Worm (Caenorhabditis elegans) whole organism, L1 larva: ENCODE measurements around the gene mrpl-49.

ENCODE experiments used
- C16A3.4 ChIP-seq: fragments of 150-350 bp; optimal IDR thresholded peaks from 2 replicates; lab custom pipeline; 2014; ENCODE audit warnings: missing biosample characterization, missing genetic modification characterization
- F16B12.6 ChIP-seq: fragments of 150-350 bp; optimal IDR thresholded peaks from 2 replicates; lab custom pipeline; 2014; ENCODE audit warnings: missing biosample characterization, missing genetic modification characterization
- ama-1 ChIP-seq: fragments of 150-350 bp; optimal IDR thresholded peaks from 2 replicates; lab custom pipeline; 2014
- ceh-8 ChIP-seq: fragments of 200-800 bp; sonication (Bioruptor generic); optimal IDR thresholded peaks from 2 replicates; lab custom pipeline; 2018; ENCODE audit warnings: mild to moderate bottlenecking, missing genetic modification characterization, moderate library complexity, missing compliant biosample characterization
- dpl-1 ChIP-seq, 3 experiments: fragments of 150-350 bp in 2 of 3; sonication (generic microtip) in 1 of 3; optimal IDR thresholded peaks; 2 replicates each; lab custom pipeline; 2014 to 2017; ENCODE audit warnings: missing biosample characterization in 3 of 3, missing genetic modification characterization in 3 of 3, missing genetic modification reagents in 3 of 3
- efl-1 ChIP-seq, 4 experiments: fragments of 150-350 bp; optimal IDR thresholded peaks in 3 of 4; peaks in 1 of 4; 1 replicate in 1 of 4; 2 replicates in 3 of 4; lab custom pipeline; 2014; ENCODE audit warnings: missing biosample characterization in 2 of 4, missing genetic modification characterization in 2 of 4, missing genetic modification reagents in 2 of 4
- efl-3 ChIP-seq: fragments of 200-800 bp; sonication (Bioruptor generic); optimal IDR thresholded peaks from 2 replicates; lab custom pipeline; 2018; ENCODE audit warnings: mild to moderate bottlenecking, missing genetic modification characterization, missing compliant biosample characterization
- elt-2 ChIP-seq: sonication (generic microtip); optimal IDR thresholded peaks from 2 replicates; lab custom pipeline; 2016; ENCODE audit warnings: missing genetic modification characterization, mild to moderate bottlenecking, inconsistent platforms, missing compliant biosample characterization, missing genetic modification reagents
- fkh-10 ChIP-seq: sonication (generic microtip); optimal IDR thresholded peaks from 2 replicates; lab custom pipeline; 2017; ENCODE audit warnings: missing biosample characterization, missing genetic modification reagents, missing genetic modification characterization
- hlh-17 ChIP-seq: fragments of 200-800 bp; sonication (Bioruptor generic); optimal IDR thresholded peaks from 2 replicates; lab custom pipeline; 2018; ENCODE audit warnings: missing genetic modification characterization, mild to moderate bottlenecking, missing compliant biosample characterization, moderate library complexity, borderline replicate concordance
- hpl-2 ChIP-seq: fragments of 150-350 bp; optimal IDR thresholded peaks from 2 replicates; lab custom pipeline; 2014; ENCODE audit warnings: missing biosample characterization, missing genetic modification reagents, missing genetic modification characterization
- isw-1 ChIP-seq: fragments of 200-800 bp; sonication (Bioruptor generic); IDR thresholded peaks from 2 replicates; pipeline ENCODE4 v1.3.6; 2022; ENCODE audit warnings: missing genetic modification characterization, missing compliant biosample characterization
- lin-14 ChIP-seq: fragments of 200-800 bp; sonication (Bioruptor generic); optimal IDR thresholded peaks from 2 replicates; lab custom pipeline; 2018; ENCODE audit warnings: mild to moderate bottlenecking, missing genetic modification characterization, moderate library complexity, missing compliant biosample characterization
- lin-15B ChIP-seq: fragments of 150-350 bp; sonication (generic microtip); optimal IDR thresholded peaks from 3 replicates; lab custom pipeline; 2014; ENCODE audit warnings: missing biosample characterization, missing genetic modification characterization
- lin-35 ChIP-seq, 2 experiments: fragments of 150-350 bp; optimal IDR thresholded peaks; 2 replicates each; lab custom pipeline; 2014; ENCODE audit warnings: missing biosample characterization in 2 of 2, missing genetic modification characterization in 2 of 2, missing genetic modification reagents in 2 of 2
- lin-39 ChIP-seq: fragments of 150-350 bp; optimal IDR thresholded peaks from 2 replicates; lab custom pipeline; 2014; ENCODE audit warnings: missing biosample characterization, missing genetic modification reagents, missing genetic modification characterization
- mef-2 ChIP-seq: fragments of 150-350 bp; optimal IDR thresholded peaks from 2 replicates; lab custom pipeline; 2014; ENCODE audit warnings: missing biosample characterization, missing genetic modification characterization
- nhr-11 ChIP-seq: fragments of 150-350 bp; optimal IDR thresholded peaks from 2 replicates; lab custom pipeline; 2014; ENCODE audit warnings: missing biosample characterization, missing genetic modification characterization
- nhr-20 ChIP-seq: sonication (generic microtip); optimal IDR thresholded peaks from 2 replicates; lab custom pipeline; 2016; ENCODE audit warnings: mild to moderate bottlenecking, missing genetic modification characterization, missing compliant biosample characterization
- nhr-237 ChIP-seq: fragments of 150-350 bp; optimal IDR thresholded peaks from 2 replicates; lab custom pipeline; 2014; ENCODE audit warnings: missing biosample characterization, missing genetic modification characterization
- nhr-71 ChIP-seq: sonication (generic microtip); optimal IDR thresholded peaks from 2 replicates; lab custom pipeline; 2016; ENCODE audit warnings: mild to moderate bottlenecking, missing genetic modification characterization, moderate library complexity, missing compliant biosample characterization
- nhr-76 ChIP-seq: sonication (generic microtip); optimal IDR thresholded peaks from 2 replicates; lab custom pipeline; 2017; ENCODE audit warnings: missing biosample characterization, missing genetic modification characterization
- nhr-84 ChIP-seq: sonication (generic microtip); optimal IDR thresholded peaks from 2 replicates; lab custom pipeline; 2017; ENCODE audit warnings: missing biosample characterization, missing genetic modification characterization
- nhr-90 ChIP-seq: sonication (generic microtip); optimal IDR thresholded peaks from 2 replicates; lab custom pipeline; 2016; ENCODE audit warnings: mild to moderate bottlenecking, missing genetic modification characterization, missing compliant biosample characterization; ENCODE audit not compliant: poor library complexity
- pag-3 ChIP-seq: sonication (generic microtip); optimal IDR thresholded peaks from 2 replicates; lab custom pipeline; 2017; ENCODE audit warnings: missing genetic modification characterization, mild to moderate bottlenecking, missing compliant biosample characterization, antibody characterized with exemption, borderline replicate concordance; ENCODE audit not compliant: insufficient read depth
- pax-3 ChIP-seq: fragments of 200-800 bp; sonication (Bioruptor generic); optimal IDR thresholded peaks from 2 replicates; lab custom pipeline; 2018; ENCODE audit warnings: mild to moderate bottlenecking, missing genetic modification characterization, moderate library complexity, missing compliant biosample characterization
- sox-4 ChIP-seq: sonication (generic microtip); optimal IDR thresholded peaks from 2 replicates; lab custom pipeline; 2016; ENCODE audit warnings: missing genetic modification characterization, missing compliant biosample characterization
- sup-37 ChIP-seq: fragments of 200-800 bp; sonication (Bioruptor generic); optimal IDR thresholded peaks from 2 replicates; lab custom pipeline; 2018; ENCODE audit warnings: mild to moderate bottlenecking, missing genetic modification characterization, missing compliant biosample characterization
- swsn-7 ChIP-seq: sonication (generic microtip); optimal IDR thresholded peaks from 2 replicates; lab custom pipeline; 2016; ENCODE audit warnings: missing genetic modification characterization, missing compliant biosample characterization
- tbx-2 ChIP-seq: sonication (generic microtip); optimal IDR thresholded peaks from 2 replicates; lab custom pipeline; 2016; ENCODE audit warnings: missing genetic modification characterization, missing compliant biosample characterization
- vab-15 ChIP-seq: sonication (generic microtip); optimal IDR thresholded peaks from 2 replicates; lab custom pipeline; 2017; ENCODE audit warnings: missing genotype, mild to moderate bottlenecking, missing genetic modification characterization, missing compliant biosample characterization
- zip-4 ChIP-seq: fragments of 200-800 bp; sonication (Bioruptor generic); optimal IDR thresholded peaks from 2 replicates; lab custom pipeline; 2018; ENCODE audit warnings: mild to moderate bottlenecking, missing genetic modification characterization, moderate library complexity, missing compliant biosample characterization
- ztf-4 ChIP-seq: fragments of 150-350 bp; optimal IDR thresholded peaks from 2 replicates; lab custom pipeline; 2014; ENCODE audit warnings: missing biosample characterization, missing genetic modification characterization

The mrpl-49 gene

DNA sequence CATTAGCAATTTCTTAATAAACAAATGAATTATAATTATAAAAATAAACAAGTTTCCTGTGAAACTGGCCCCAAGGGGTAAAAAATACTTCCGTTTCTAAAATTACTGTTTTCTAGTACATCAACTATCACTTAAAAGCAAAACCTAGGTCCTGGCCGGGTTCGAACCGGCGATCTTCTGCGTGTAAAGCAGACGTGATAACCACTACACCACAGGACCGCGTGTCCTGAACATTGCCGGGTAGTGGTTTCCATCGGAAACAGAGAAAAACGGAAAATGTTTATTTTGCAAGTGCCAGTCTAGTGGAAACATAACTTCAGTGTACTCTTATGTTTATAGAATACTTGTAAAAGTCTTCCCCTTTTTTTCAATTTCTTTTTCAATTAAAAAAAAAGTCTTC lies 45.2 kb upstream of the mrpl-49 start:
- peak; percentile 15 for TF ChIP-seq nhr-20
- no peak for TF ChIP-seq lin-15B (tag; lab: Kevin White, UChicago)
- TF ChIP-seq nhr-90 (tag; lab: Kevin White, UChicago), result peak; percentile 7
- no peak for TF ChIP-seq dpl-1 (GFP tag; optimal IDR thresholded peaks at IDR 0.05; lab: Kevin White, UChicago)

DNA sequence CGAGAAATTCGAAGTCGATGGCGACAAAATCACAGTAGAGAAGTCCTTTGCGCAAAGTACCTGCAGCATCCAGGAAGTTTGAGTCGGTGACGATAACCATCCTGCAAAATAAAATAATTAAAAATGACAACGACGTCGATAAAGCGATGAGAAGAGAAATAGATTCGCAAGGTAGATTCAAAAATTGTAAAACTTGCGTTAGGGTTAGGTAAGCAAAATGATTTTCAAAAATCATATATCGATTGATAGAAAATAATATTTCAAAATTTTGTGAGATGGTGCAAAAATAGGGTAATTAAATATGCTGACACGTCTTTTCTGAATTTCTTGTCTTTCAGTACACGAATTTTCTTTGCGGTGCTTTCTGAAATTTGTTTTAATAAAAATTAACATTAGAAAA lies 33.3 kb upstream of the mrpl-49 start, which contains the start of gene parn-1:
Gene parn-1 (minus strand): TSS at position 101 of the 400 bp plus-strand sequence.
- TF ChIP-seq nhr-71 (no peak), tbx-2 (tag; lab: Kevin White, UChicago) (no peak), nhr-90 (tag; lab: Kevin White, UChicago) (no peak), sox-4 (tag; lab: Kevin White, UChicago) (no peak), ceh-8 (GFP tag; lab: Kevin White, UChicago) (no peak), nhr-237 (tag; lab: Kevin White, UChicago) (no peak), ama-1 (lab: Kevin White, UChicago) (no peak), nhr-84 (tag; lab: Kevin White, UChicago) (no peak), efl-3 (GFP tag; lab: Kevin White, UChicago) (no peak), lin-14 (no peak), hlh-17 (GFP tag; lab: Kevin White, UChicago) (no peak), swsn-7 (tag; lab: Kevin White, UChicago) (no peak), zip-4 (GFP tag; lab: Kevin White, UChicago) (no peak), pax-3 (tag; lab: Kevin White, UChicago) (no peak), ztf-4 (tag; lab: Kevin White, UChicago) (no peak), fkh-10 (GFP tag; lab: Kevin White, UChicago) (no peak), pag-3 (tag; lab: Kevin White, UChicago) (no peak)

DNA sequence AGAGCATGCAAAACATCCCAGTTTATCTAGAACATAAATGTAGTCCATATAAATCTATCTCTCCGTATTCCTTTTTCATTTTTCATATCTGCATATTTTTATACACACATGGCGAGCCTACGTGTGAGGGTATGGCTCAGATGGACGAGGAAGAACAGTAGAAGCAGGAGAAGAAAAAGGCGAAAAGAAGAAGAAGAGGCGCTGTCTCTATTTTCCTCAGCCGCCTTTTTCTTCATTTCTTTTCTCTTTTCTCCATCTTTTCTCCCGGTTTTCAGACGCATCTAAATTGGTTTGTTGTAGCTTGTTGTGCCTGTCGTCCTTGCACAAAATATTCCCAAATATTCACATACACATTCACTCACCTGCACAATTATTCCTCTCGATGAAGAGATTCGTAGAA lies 32.5 kb upstream of the mrpl-49 start, which contains the start of gene K10C8.4:
Gene K10C8.4 (plus strand): TSS at position 301 of the 400 bp plus-strand sequence.
- no peak for TF ChIP-seq lin-14
- no peak for TF ChIP-seq sup-37 (GFP tag; lab: Kevin White, UChicago)
- no peak for TF ChIP-seq hpl-2 (GFP tag; lab: Kevin White, UChicago)
- no peak for TF ChIP-seq efl-1 (optimal IDR thresholded peaks at IDR 0.05; lab: Kevin White, UChicago)
- no peak for TF ChIP-seq efl-1 (GFP tag; optimal IDR thresholded peaks at IDR 0.05 in 1 of 2; lab: Kevin White, UChicago)
- TF ChIP-seq lin-39 (tag; lab: Kevin White, UChicago), result no peak
- no peak for TF ChIP-seq mef-2 (tag; lab: Kevin White, UChicago)
- no peak for TF ChIP-seq isw-1 (GFP tag; lab: Robert Waterston, UW)
- no peak for TF ChIP-seq nhr-76
- TF ChIP-seq, all 84 proteins: peak for 0

DNA sequence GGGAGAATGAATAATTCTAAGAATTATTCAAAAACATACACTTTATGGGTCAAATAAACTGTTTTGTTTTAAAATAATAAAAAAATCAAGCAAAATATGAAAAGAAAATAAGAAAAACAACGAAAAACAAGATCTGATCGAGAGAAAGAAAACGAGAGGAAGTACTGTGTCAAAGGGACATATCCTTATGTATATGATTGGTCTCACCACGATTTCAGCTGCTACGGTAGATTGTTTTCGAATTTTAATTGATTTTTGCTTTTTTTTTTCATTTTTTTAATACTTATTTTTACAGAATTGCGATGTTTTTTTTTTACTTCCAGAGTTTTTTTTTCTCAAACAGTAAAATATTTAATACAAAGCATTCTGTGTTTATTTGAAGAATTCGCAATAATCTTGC lies 31.6 kb upstream of the mrpl-49 start:
- TF ChIP-seq lin-35 (GFP tag; optimal IDR thresholded peaks at IDR 0.05; lab: Kevin White, UChicago) (no peak), elt-2 (tag; lab: Kevin White, UChicago) (no peak), nhr-11 (tag; lab: Kevin White, UChicago) (no peak), ztf-4 (tag; lab: Kevin White, UChicago) (no peak), pag-3 (tag; lab: Kevin White, UChicago) (no peak), nhr-237 (tag; lab: Kevin White, UChicago) (no peak), F16B12.6 (no peak), C16A3.4 (tag; lab: Kevin White, UChicago) (no peak), vab-15 (tag; lab: Kevin White, UChicago) (no peak), nhr-84 (tag; lab: Kevin White, UChicago) (no peak)
- TF ChIP-seq, all 84 proteins: peak for 0
